Worm (Caenorhabditis elegans): Measurements from ENCODE around the gene acsd-1.
A peak's percentile ranks its signal among the peaks of the same experiment; 100 is the strongest.

acsd-1 gene

ce11 chrIII:1149472-1149871, 33.2 kb downstream of the acsd-1 start (continued):
- no peak for TF ChIP-seq ztf-3 (GFP tag; optimal IDR thresholded peaks at IDR 0.05)
- no peak for TF ChIP-seq cebp-1 (GFP tag; IDR thresholded peaks at IDR 0.05)
- no peak for TF ChIP-seq cebp-1 (tag; optimal IDR thresholded peaks at IDR 0.05)
- no peak for TF ChIP-seq nhr-120 (GFP tag; IDR thresholded peaks at IDR 0.05)
- TF ChIP-seq Y56A3A.18 (GFP tag; IDR thresholded peaks at IDR 0.05) = no peak

ce11 chrIII:1151680-1152079, 35.4 kb downstream of the acsd-1 start, which contains the start of gene cdh-12:
Gene cdh-12, plus strand, starts transcription at chrIII:1152044.
- no peak for TF ChIP-seq F57C9.4 (tag; optimal IDR thresholded peaks at IDR 0.05)
- no peak for TF ChIP-seq repo-1 (tag; optimal IDR thresholded peaks at IDR 0.05)

ce11 chrIII:1161946-1162345, 45.7 kb downstream of the acsd-1 start:
- TF ChIP-seq T07F8.4 (tag; optimal IDR thresholded peaks at IDR 0.05) (no peak), zim-3 (tag; optimal IDR thresholded peaks at IDR 0.05) (no peak), tbx-9 (tag; optimal IDR thresholded peaks at IDR 0.05; ENCODE audit: borderline replicate concordance) (no peak), ama-1 (optimal IDR thresholded peaks at IDR 0.05) (no peak), ama-1 (GFP tag; optimal IDR thresholded peaks at IDR 0.05) (no peak), aptf-2 (GFP tag; conservative IDR thresholded peaks at IDR 0.05) (no peak), F55B11.4 (tag; optimal IDR thresholded peaks at IDR 0.05; ENCODE audit: borderline replicate concordance, insufficient read depth) (no peak), gei-17 (GFP tag; optimal IDR thresholded peaks at IDR 0.05) (no peak), hsf-1 (GFP tag; IDR thresholded peaks at IDR 0.05) (no peak), rcor-1 (GFP tag; IDR thresholded peaks at IDR 0.05) (no peak), F52B5.7 (tag; optimal IDR thresholded peaks at IDR 0.05) (no peak)

ce11 chrIII:1163203-1163602, 46.9 kb downstream of the acsd-1 start:
- TF ChIP-seq ztf-18 (tag; optimal IDR thresholded peaks at IDR 0.05) (peak; percentile 53), ceh-91 (GFP tag; IDR thresholded peaks at IDR 0.05) (no peak), snpc-3.4 (tag; optimal IDR thresholded peaks at IDR 0.05) (peak; percentile 0), nfyb-1 (GFP tag; IDR thresholded peaks at IDR 0.05) (0 out of 2 replicates have a peak, but pooled peaks have one; percentile 57), B0035.1 (tag; optimal IDR thresholded peaks at IDR 0.05) (no peak), tbp1 (GFP tag; optimal IDR thresholded peaks at IDR 0.05) (peak; percentile 88), nhr-90 (tag; optimal IDR thresholded peaks at IDR 0.05) (peak; percentile 42), lsl-1 (GFP tag; optimal IDR thresholded peaks at IDR 0.05) (peak; percentile 32), F33H1.4 (GFP tag; IDR thresholded peaks at IDR 0.05) (no peak), lin-54 (GFP tag; optimal IDR thresholded peaks at IDR 0.05) (peak; percentile 20), fkh-3 (tag; optimal IDR thresholded peaks at IDR 0.05) (no peak), F49E8.2 (tag; optimal IDR thresholded peaks at IDR 0.05; ENCODE audit: insufficient read depth) (peak; percentile 8), mxl-1 (tag; optimal IDR thresholded peaks at IDR 0.05) (peak; percentile 16), lsy-27 (tag; optimal IDR thresholded peaks at IDR 0.05; ENCODE audit: borderline replicate concordance, insufficient read depth) (peak; percentile 10), lin-40 (tag; optimal IDR thresholded peaks at IDR 0.05) (no peak), pha-4 (tag; optimal IDR thresholded peaks at IDR 0.05) (no peak), dox-1 (GFP tag; IDR thresholded peaks at IDR 0.05) (peak; percentile 32; the same call in 1 of the 2 replicates), ama-1 (optimal IDR thresholded peaks at IDR 0.05) (no peak), ama-1 (GFP tag; optimal IDR thresholded peaks at IDR 0.05) (peak in 1 of 2 experiments; percentile 62), rpc-1 (optimal IDR thresholded peaks at IDR 0.05) (peak; percentile 70), rpc-1 (tag; optimal IDR thresholded peaks at IDR 0.05) (peak; percentile 81), hmg-1.2 (GFP tag; IDR thresholded peaks at IDR 0.05) (peak; percentile 36; the same call in 1 of the 2 replicates), snpc-4 (GFP tag; optimal IDR thresholded peaks at IDR 0.05) (peak; percentile 3), snpc-4 (tag; optimal IDR thresholded peaks at IDR 0.05) (no peak), lin-26 (GFP tag; IDR thresholded peaks at IDR 0.05) (peak; percentile 75), ekl-4 (GFP tag; IDR thresholded peaks at IDR 0.05) (0 out of 2 replicates have a peak, but pooled peaks have one; percentile 9), die-1 (tag; optimal IDR thresholded peaks at IDR 0.05) (peak; percentile 65), B0261.1 (tag; optimal IDR thresholded peaks at IDR 0.05) (peak; percentile 70), him-1 (tag; optimal IDR thresholded peaks at IDR 0.05) (peak; percentile 68)
